Fruit fly (Drosophila melanogaster): Measurements from ENCODE around the gene CG6569.

DNA sequence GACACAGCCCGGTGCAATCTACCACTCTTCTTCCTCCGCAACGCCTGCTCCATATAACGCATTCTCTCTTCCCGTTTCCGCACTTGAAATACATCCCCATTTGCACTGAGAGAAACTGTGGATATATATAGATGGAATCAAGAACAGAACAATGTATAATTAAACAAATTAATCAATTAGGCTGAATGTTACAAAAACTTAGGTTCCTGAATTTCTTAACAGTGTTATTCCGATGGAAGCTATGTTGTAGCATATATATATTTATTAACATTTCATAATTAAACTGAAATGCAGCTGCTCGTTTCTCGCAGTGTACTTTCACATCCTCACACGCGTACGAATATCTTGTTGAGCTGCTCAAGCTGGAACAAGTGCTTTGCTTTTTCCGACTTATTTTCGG lies 8.2 kb downstream of the CG6569 start:
- peak; percentile 87 for TF ChIP-seq Pif1A (GFP tag; optimal IDR thresholded peaks at IDR 0.05)
- peak; percentile 93 for TF ChIP-seq Snoo (tag; optimal IDR thresholded peaks at IDR 0.05)
- TF ChIP-seq CG32121 (GFP tag; IDR thresholded peaks at IDR 0.05), result peak; percentile 48; the same call in 1 of the 2 replicates
- peak; percentile 66 for TF ChIP-seq CG17806 (tag; optimal IDR thresholded peaks at IDR 0.05)
- no peak for TF ChIP-seq CG10348 (GFP tag; IDR thresholded peaks at IDR 0.05)
- TF ChIP-seq Pif1B (GFP tag; optimal IDR thresholded peaks at IDR 0.05), result peak; percentile 83
- peak; percentile 70 for TF ChIP-seq CG34367 (tag; optimal IDR thresholded peaks at IDR 0.05)
- 0 out of 2 replicates have a peak, but pooled peaks have one; percentile 58 for TF ChIP-seq CG12605 (GFP tag; IDR thresholded peaks at IDR 0.05)
- peak; percentile 68; the same call in 1 of the 2 replicates for TF ChIP-seq rn (GFP tag; IDR thresholded peaks at IDR 0.05)

All from whole organism, pupa.